Fruit fly (Drosophila melanogaster) whole organism, pupa: ENCODE results near the gene vas.

ENCODE experiments used
- CG10348 ChIP-seq: fragments of 200-800 bp; sonication (Bioruptor generic); IDR thresholded peaks from 2 replicates; pipeline ENCODE4 v1.3.6; 2022; ENCODE audit warnings: missing biosample characterization, missing genetic modification characterization
- CG12605 ChIP-seq: fragments of 200-800 bp; sonication (Bioruptor generic); IDR thresholded peaks from 2 replicates; pipeline ENCODE4 v1.3.6; 2022; ENCODE audit warnings: missing biosample characterization, missing genetic modification characterization
- CG32121 ChIP-seq: fragments of 200-800 bp; sonication (Bioruptor generic); IDR thresholded peaks from 2 replicates; pipeline ENCODE4 v1.3.6; 2022; ENCODE audit warnings: missing biosample characterization, missing genetic modification characterization
- CG4496 ChIP-seq: fragments of 200-800 bp; sonication (Bioruptor generic); IDR thresholded peaks from 3 replicates; pipeline ENCODE4 v1.3.6; 2022; ENCODE audit warnings: missing biosample characterization, missing genetic modification characterization
- CG8301 ChIP-seq: fragments of 200-800 bp; sonication (Bioruptor generic); optimal IDR thresholded peaks from 2 replicates; lab custom pipeline; 2018; ENCODE audit warnings: missing biosample characterization, mild to moderate bottlenecking, missing genetic modification characterization
- EcR ChIP-seq: fragments of 200-800 bp; sonication (Bioruptor generic); optimal IDR thresholded peaks from 3 replicates; lab custom pipeline; 2019; ENCODE audit warnings: missing biosample characterization, missing genetic modification characterization, mild to moderate bottlenecking, moderate library complexity, missing genetic modification reagents
- Pif1A ChIP-seq: fragments of 200-800 bp; sonication (Bioruptor generic); optimal IDR thresholded peaks from 3 replicates; lab custom pipeline; 2016; ENCODE audit warnings: missing biosample characterization, missing genetic modification characterization
- Snoo ChIP-seq: fragments of 200-800 bp; sonication (Bioruptor generic); optimal IDR thresholded peaks from 3 replicates; lab custom pipeline; 2017; ENCODE audit warnings: missing biosample characterization, mild to moderate bottlenecking, missing genetic modification characterization, inconsistent platforms
- fd96Ca ChIP-seq: fragments of 200-800 bp; sonication (Bioruptor generic); IDR thresholded peaks from 3 replicates; pipeline ENCODE4 v1.3.6; 2022; ENCODE audit warnings: missing biosample characterization, missing genetic modification characterization

DNA sequence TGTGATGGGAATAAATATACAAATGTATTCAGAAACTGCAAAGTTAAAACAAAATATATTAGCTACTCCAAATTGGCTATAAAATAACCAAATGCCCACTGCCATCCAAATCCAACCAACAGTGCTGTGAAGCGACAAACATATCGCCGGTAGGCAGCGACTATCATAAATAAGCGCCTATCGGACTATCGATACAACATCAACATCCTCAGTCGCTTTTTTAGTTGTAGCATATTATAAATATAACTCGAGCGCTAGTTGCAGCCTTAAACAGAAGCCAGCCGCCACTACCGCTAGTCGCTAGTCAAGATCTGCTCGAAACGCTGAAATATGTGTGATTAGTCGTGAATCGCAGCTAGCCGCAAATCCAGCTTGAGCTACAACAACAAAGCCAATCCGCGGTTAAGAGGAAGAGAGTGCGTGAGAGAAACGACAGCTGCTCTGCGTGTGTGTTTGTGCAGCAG, 22.1 kb upstream of the vas start:
- TF ChIP-seq Pif1A (no peak), Snoo (tag; lab: Kevin White, UChicago) (no peak), CG32121 (GFP tag; lab: Robert Waterston, UW) (no peak), EcR (GFP tag; lab: Kevin White, UChicago) (no peak), CG4496 (peak; percentile 42; the same call in 1 of the 3 replicates), CG12605 (GFP tag; lab: Robert Waterston, UW) (no peak), CG10348 (GFP tag; lab: Robert Waterston, UW) (no peak), CG8301 (no peak), fd96Ca (GFP tag; lab: Robert Waterston, UW) (no peak)
